Fruit fly (Drosophila melanogaster) whole organism, wandering third instar larva: Measurements from ENCODE around the gene Atx-1.

Experiments
- Abd-B ChIP-seq: fragments of >200 bp; optimal IDR thresholded peaks from 2 replicates; lab custom pipeline; 2017; ENCODE audit warnings: missing biosample characterization, missing genetic modification characterization
- CG32264 ChIP-seq: fragments of 200-800 bp; sonication (Bioruptor generic); optimal IDR thresholded peaks from 2 replicates; lab custom pipeline; 2016; ENCODE audit warnings: missing biosample characterization, missing genetic modification characterization
- CG9705 ChIP-seq: fragments of 200-800 bp; sonication (Bioruptor generic); optimal IDR thresholded peaks from 2 replicates; lab custom pipeline; 2018; ENCODE audit warnings: missing biosample characterization, mild to moderate bottlenecking, missing genetic modification characterization
- Dfd ChIP-seq: fragments of >200 bp; optimal IDR thresholded peaks from 2 replicates; lab custom pipeline; 2017; ENCODE audit warnings: missing biosample characterization, missing genetic modification characterization
- Dif ChIP-seq: fragments of 200-275, 200-300 bp; sonication (Bioruptor generic); optimal IDR thresholded peaks from 2 replicates; lab custom pipeline; 2018; ENCODE audit warnings: missing biosample characterization, missing genetic modification characterization; ENCODE audit not compliant: partially characterized antibody
- GATAd ChIP-seq: sonication (Bioruptor generic); optimal IDR thresholded peaks from 2 replicates; lab custom pipeline; 2016; ENCODE audit warnings: missing biosample characterization, missing genetic modification characterization
- HLH106 ChIP-seq: fragments of 200-800 bp; optimal IDR thresholded peaks from 3 replicates; lab custom pipeline; 2019; ENCODE audit warnings: missing biosample characterization, mild to moderate bottlenecking, missing genetic modification characterization, moderate library complexity
- Hnf4 ChIP-seq: fragments of 200-800 bp; sonication (Bioruptor generic); optimal IDR thresholded peaks from 2 replicates; lab custom pipeline; 2016; ENCODE audit warnings: missing biosample characterization, mild to moderate bottlenecking, missing genetic modification characterization
- Hr78 ChIP-seq: fragments of >200 bp; optimal IDR thresholded peaks from 2 replicates; lab custom pipeline; 2017; ENCODE audit warnings: missing biosample characterization, missing genetic modification characterization
- Hr83 ChIP-seq: fragments of 200-300 bp; sonication (Bioruptor generic); optimal IDR thresholded peaks from 2 replicates; lab custom pipeline; 2016; ENCODE audit warnings: missing biosample characterization, mild to moderate bottlenecking, missing genetic modification characterization, moderate library complexity; ENCODE audit not compliant: poor library complexity, severe bottlenecking
- Jra ChIP-seq: sonication (Bioruptor generic); optimal IDR thresholded peaks from 2 replicates; lab custom pipeline; 2016; ENCODE audit warnings: missing biosample characterization, missing genetic modification characterization
- Mio ChIP-seq: sonication (Bioruptor generic); optimal IDR thresholded peaks from 2 replicates; lab custom pipeline; 2016; ENCODE audit warnings: missing biosample characterization, missing genetic modification characterization
- Myc ChIP-seq: fragments of >200 bp; optimal IDR thresholded peaks from 2 replicates; lab custom pipeline; 2017
- N ChIP-seq: fragments of >200 bp; optimal IDR thresholded peaks from 2 replicates; lab custom pipeline; 2018; ENCODE audit warnings: missing biosample characterization, missing external identifiers, missing genetic modification characterization
- OdsH ChIP-seq: fragments of 200-800 bp; sonication (Bioruptor generic); optimal IDR thresholded peaks from 2 replicates; lab custom pipeline; 2016; ENCODE audit warnings: missing biosample characterization, mild to moderate bottlenecking, missing genetic modification characterization
- Rel ChIP-seq, 2 experiments: fragments of 200-800 bp; sonication (Bioruptor generic) in 1 of 2; optimal IDR thresholded peaks; 2 replicates in 1 of 2; 3 replicates in 1 of 2; lab custom pipeline; 2016 to 2019; ENCODE audit warnings: mild to moderate bottlenecking in 2 of 2, missing biosample characterization in 2 of 2, missing genetic modification characterization in 2 of 2, moderate library complexity in 1 of 2
- Sp1 ChIP-seq: fragments of 200-800 bp; sonication (Bioruptor generic); optimal IDR thresholded peaks from 3 replicates; lab custom pipeline; 2019; ENCODE audit warnings: missing biosample characterization, mild to moderate bottlenecking, missing genetic modification characterization, moderate library complexity
- Vsx2 ChIP-seq: fragments of 200-300, 225-300 bp; sonication (Bioruptor generic); optimal IDR thresholded peaks from 2 replicates; lab custom pipeline; 2018; ENCODE audit warnings: missing biosample characterization, missing genetic modification characterization; ENCODE audit not compliant: partially characterized antibody
- br ChIP-seq: fragments of 200-800 bp; sonication (Bioruptor generic); optimal IDR thresholded peaks from 2 replicates; lab custom pipeline; 2016; ENCODE audit warnings: missing biosample characterization, missing genetic modification characterization
- brk ChIP-seq: fragments of 200-800 bp; sonication (Bioruptor generic); optimal IDR thresholded peaks from 2 replicates; lab custom pipeline; 2016; ENCODE audit warnings: missing biosample characterization, mild to moderate bottlenecking, missing genetic modification characterization
- dmrt93B ChIP-seq: fragments of 200-800 bp; sonication (Bioruptor generic); optimal IDR thresholded peaks from 2 replicates; lab custom pipeline; 2018; ENCODE audit warnings: missing biosample characterization, mild to moderate bottlenecking, missing genetic modification characterization
- dsf ChIP-seq: sonication (Bioruptor generic); optimal IDR thresholded peaks from 2 replicates; lab custom pipeline; 2016; ENCODE audit warnings: missing biosample characterization, missing genetic modification characterization, borderline replicate concordance
- ey ChIP-seq: fragments of 200-800 bp; sonication (Bioruptor generic); optimal IDR thresholded peaks from 2 replicates; lab custom pipeline; 2016; ENCODE audit warnings: missing biosample characterization, missing genetic modification characterization
- foxo ChIP-seq, 2 experiments: fragments of 200-800 bp; sonication (Bioruptor generic); optimal IDR thresholded peaks; 2 replicates in 1 of 2; 3 replicates in 1 of 2; lab custom pipeline; 2016 to 2017; ENCODE audit warnings: missing biosample characterization in 2 of 2, missing genetic modification characterization in 2 of 2
- fru ChIP-seq: fragments of 200-800 bp; sonication (Bioruptor generic); optimal IDR thresholded peaks from 3 replicates; lab custom pipeline; 2016; ENCODE audit warnings: missing biosample characterization, mild to moderate bottlenecking, missing genetic modification characterization
- h ChIP-seq: fragments of 200-800 bp; sonication (Bioruptor generic); optimal IDR thresholded peaks from 3 replicates; lab custom pipeline; 2016; ENCODE audit warnings: missing biosample characterization, mild to moderate bottlenecking, missing genetic modification characterization
- jim ChIP-seq: fragments of 175-275, 200-325 bp; sonication (Bioruptor generic); optimal IDR thresholded peaks from 2 replicates; lab custom pipeline; 2016; ENCODE audit warnings: missing biosample characterization, mild to moderate bottlenecking, missing genetic modification characterization
- lola ChIP-seq: fragments of >200 bp; optimal IDR thresholded peaks from 2 replicates; lab custom pipeline; 2017; ENCODE audit warnings: missing biosample characterization, missing genetic modification characterization
- pan ChIP-seq: fragments of >200 bp; optimal IDR thresholded peaks from 2 replicates; lab custom pipeline; 2017
- psq ChIP-seq: fragments of 200-800 bp; sonication (Bioruptor generic); optimal IDR thresholded peaks from 3 replicates; lab custom pipeline; 2017; ENCODE audit warnings: missing biosample characterization, mild to moderate bottlenecking, missing genetic modification characterization, moderate library complexity
- rgr ChIP-seq: fragments of 200-800 bp; sonication (Bioruptor generic); optimal IDR thresholded peaks from 3 replicates; lab custom pipeline; 2016; ENCODE audit warnings: missing biosample characterization, mild to moderate bottlenecking, missing genetic modification characterization
- sage ChIP-seq: fragments of 200-800 bp; sonication (Bioruptor generic); optimal IDR thresholded peaks from 2 replicates; lab custom pipeline; 2016; ENCODE audit warnings: missing biosample characterization, mild to moderate bottlenecking, missing genetic modification characterization
- sv ChIP-seq: fragments of 200-800 bp; sonication (Bioruptor generic); optimal IDR thresholded peaks from 3 replicates; lab custom pipeline; 2016; ENCODE audit warnings: missing biosample characterization, missing genetic modification characterization
- tai ChIP-seq: sonication (Bioruptor generic); optimal IDR thresholded peaks from 2 replicates; lab custom pipeline; 2016; ENCODE audit warnings: missing biosample characterization, missing genetic modification characterization
- usp ChIP-seq: fragments of >200 bp; optimal IDR thresholded peaks from 2 replicates; lab custom pipeline; 2017; ENCODE audit warnings: missing biosample characterization, missing genetic modification characterization
- woc ChIP-seq: sonication (Bioruptor generic); optimal IDR thresholded peaks from 2 replicates; lab custom pipeline; 2016; ENCODE audit warnings: missing biosample characterization, mild to moderate bottlenecking, missing genetic modification characterization

Gene Atx-1

DNA sequence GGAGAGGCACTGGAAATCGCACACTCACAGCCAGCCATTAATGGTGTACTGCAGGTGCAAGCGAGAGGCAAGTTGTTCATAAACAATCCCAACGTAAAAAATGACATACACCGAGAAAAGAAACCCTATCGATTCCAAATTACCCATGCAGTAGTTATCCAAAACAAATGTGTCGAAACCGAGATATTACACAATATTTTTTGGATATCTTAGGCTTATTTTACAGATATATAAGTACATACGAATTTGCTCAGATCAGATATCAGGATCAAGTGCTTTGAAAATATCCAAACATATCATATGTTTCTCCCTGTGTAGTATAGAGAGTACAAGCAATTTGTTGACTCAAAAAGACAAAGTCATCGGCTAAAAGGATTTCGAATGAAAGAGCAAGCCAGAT is 45.6 kb upstream of the Atx-1 start:
- TF ChIP-seq Hnf4 (peak; percentile 60), h (GFP tag; lab: Kevin White, UChicago) (peak; percentile 88), rgr (GFP tag; lab: Kevin White, UChicago) (peak; percentile 82), Hr78 (GFP tag; lab: Kevin White, UChicago) (no peak), ey (GFP tag; lab: Kevin White, UChicago) (peak; percentile 88), psq (peak; percentile 70), tai (GFP tag; lab: Kevin White, UChicago) (no peak), HLH106 (tag; lab: Kevin White, UChicago) (peak; percentile 87), dmrt93B (GFP tag; lab: Kevin White, UChicago) (peak; percentile 73), Abd-B (GFP tag; lab: Kevin White, UChicago) (no peak), Dfd (GFP tag; lab: Kevin White, UChicago) (no peak), sv (GFP tag; lab: Kevin White, UChicago) (no peak), Jra (GFP tag; lab: Kevin White, UChicago) (peak; percentile 3), Dif (GFP tag; lab: Kevin White, UChicago) (peak; percentile 1), N (GFP tag; lab: Kevin White, UChicago) (no peak), GATAd (GFP tag; lab: Kevin White, UChicago) (no peak), foxo (GFP tag; optimal IDR thresholded peaks at IDR 0.05; lab: Kevin White, UChicago) (peak in 1 of 2 experiments; percentile 87), usp (GFP tag; lab: Kevin White, UChicago) (no peak), CG32264 (peak; percentile 62), Myc (lab: Kevin White, UChicago) (no peak), fru (GFP tag; lab: Kevin White, UChicago) (peak; percentile 90), Rel (GFP tag; optimal IDR thresholded peaks at IDR 0.05; lab: Kevin White, UChicago) (no peak), Rel (tag; optimal IDR thresholded peaks at IDR 0.05; lab: Kevin White, UChicago) (peak; percentile 28), brk (GFP tag; lab: Kevin White, UChicago) (peak; percentile 66), CG9705 (peak; percentile 70), woc (GFP tag; lab: Kevin White, UChicago) (peak; percentile 78), sage (GFP tag; lab: Kevin White, UChicago) (peak; percentile 69), br (GFP tag; lab: Kevin White, UChicago) (peak; percentile 87), OdsH (peak; percentile 83), Sp1 (GFP tag; lab: Kevin White, UChicago) (peak; percentile 87), dsf (no peak), pan (lab: Kevin White, UChicago) (no peak)

DNA sequence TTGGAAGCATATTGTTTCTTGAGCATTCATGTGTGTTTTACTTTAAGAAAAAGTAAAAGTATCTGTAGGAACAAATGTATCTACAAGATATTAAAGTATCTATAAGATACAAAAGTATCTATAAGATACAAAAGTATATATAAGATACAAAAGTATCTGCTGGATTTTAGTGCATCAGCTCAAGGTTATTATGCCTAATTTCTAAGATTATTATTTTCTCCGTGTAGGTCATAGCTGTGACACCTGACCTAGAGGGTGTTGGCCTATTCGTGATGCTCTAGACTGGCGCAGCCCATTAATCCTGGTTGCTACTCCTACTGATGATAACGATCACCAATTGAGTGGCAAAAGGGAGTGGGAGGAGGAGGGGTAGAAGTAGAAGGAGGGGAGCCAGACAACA is 44.9 kb upstream of the Atx-1 start:
- TF ChIP-seq Myc (lab: Kevin White, UChicago) (no peak), fru (GFP tag; lab: Kevin White, UChicago) (no peak), woc (GFP tag; lab: Kevin White, UChicago) (peak; percentile 25), brk (GFP tag; lab: Kevin White, UChicago) (no peak), Dfd (GFP tag; lab: Kevin White, UChicago) (no peak), h (GFP tag; lab: Kevin White, UChicago) (peak; percentile 9), Dif (GFP tag; lab: Kevin White, UChicago) (no peak)

DNA sequence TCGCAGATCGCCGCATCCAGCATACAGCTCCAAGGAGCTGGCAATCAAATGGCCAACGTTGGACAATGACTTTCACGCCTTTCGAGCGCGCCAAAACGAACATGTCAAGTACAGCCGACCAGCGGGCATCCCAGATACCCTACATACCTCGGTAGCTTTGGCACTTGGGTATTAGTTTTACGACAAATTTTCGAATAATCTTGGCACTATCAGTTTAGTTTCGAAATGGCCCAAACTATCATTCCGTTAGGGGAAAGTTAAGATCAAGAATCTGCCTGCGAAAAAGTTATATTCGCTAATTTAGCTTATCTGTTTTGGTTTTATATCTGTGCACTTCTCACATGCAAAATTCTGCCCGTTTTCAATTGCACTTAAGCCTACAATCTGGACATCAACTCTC is 44.2 kb upstream of the Atx-1 start:
- TF ChIP-seq Abd-B (GFP tag; lab: Kevin White, UChicago) (no peak), Dfd (GFP tag; lab: Kevin White, UChicago) (no peak), Dif (GFP tag; lab: Kevin White, UChicago) (no peak), woc (GFP tag; lab: Kevin White, UChicago) (no peak), pan (lab: Kevin White, UChicago) (no peak), jim (GFP tag; lab: Kevin White, UChicago) (no peak), Jra (GFP tag; lab: Kevin White, UChicago) (no peak), foxo (GFP tag; optimal IDR thresholded peaks at IDR 0.05; lab: Kevin White, UChicago) (peak in 1 of 2 experiments; percentile 4), ey (GFP tag; lab: Kevin White, UChicago) (peak; percentile 21), sv (GFP tag; lab: Kevin White, UChicago) (no peak)

DNA sequence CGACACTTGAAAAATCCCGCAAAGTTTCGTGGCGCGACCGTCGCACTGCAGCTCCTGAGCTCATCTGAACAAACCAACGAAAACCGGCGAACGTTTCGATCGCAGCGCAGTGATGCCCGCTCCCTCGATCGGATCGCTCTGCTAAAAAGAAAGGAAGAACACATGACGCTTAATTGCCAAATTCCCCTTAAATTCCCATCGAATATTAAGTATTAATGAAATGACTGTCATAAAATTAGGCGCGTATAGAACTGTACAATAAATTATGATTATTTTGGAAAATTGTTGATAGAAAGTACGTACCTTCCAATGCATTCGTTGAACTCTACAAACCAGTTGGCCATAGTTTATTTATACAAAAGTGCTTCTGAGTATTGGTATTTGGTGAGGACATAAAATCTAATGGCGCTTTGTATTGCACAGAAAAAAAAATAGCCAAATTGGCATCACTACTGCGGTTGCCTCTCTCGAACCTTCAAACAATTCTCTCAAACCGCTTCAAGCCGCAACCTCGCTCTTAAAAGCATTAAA is 43.3 kb upstream of the Atx-1 start, which contains the start of gene shf:
shf (minus strand) TSS at position 51 of the 531 bp plus-strand sequence.
- TF ChIP-seq N (GFP tag; lab: Kevin White, UChicago) (no peak), brk (GFP tag; lab: Kevin White, UChicago) (no peak), Myc (lab: Kevin White, UChicago) (peak; percentile 94), Dfd (GFP tag; lab: Kevin White, UChicago) (no peak), sv (GFP tag; lab: Kevin White, UChicago) (no peak), OdsH (peak; percentile 8), ey (GFP tag; lab: Kevin White, UChicago) (peak; percentile 29), dmrt93B (GFP tag; lab: Kevin White, UChicago) (no peak), tai (GFP tag; lab: Kevin White, UChicago) (no peak), Hr83 (GFP tag; lab: Kevin White, UChicago) (no peak), Rel (GFP tag; optimal IDR thresholded peaks at IDR 0.05; lab: Kevin White, UChicago) (no peak), Rel (tag; optimal IDR thresholded peaks at IDR 0.05; lab: Kevin White, UChicago) (peak; percentile 87), usp (GFP tag; lab: Kevin White, UChicago) (no peak), Jra (GFP tag; lab: Kevin White, UChicago) (no peak), br (GFP tag; lab: Kevin White, UChicago) (no peak), Abd-B (GFP tag; lab: Kevin White, UChicago) (no peak), fru (GFP tag; lab: Kevin White, UChicago) (no peak), sage (GFP tag; lab: Kevin White, UChicago) (no peak), woc (GFP tag; lab: Kevin White, UChicago) (peak; percentile 79), Mio (GFP tag; lab: Kevin White, UChicago) (no peak), jim (GFP tag; lab: Kevin White, UChicago) (no peak), pan (lab: Kevin White, UChicago) (no peak), lola (no peak), GATAd (GFP tag; lab: Kevin White, UChicago) (no peak), psq (no peak), h (GFP tag; lab: Kevin White, UChicago) (no peak), Hnf4 (no peak), CG9705 (no peak), dsf (no peak), Vsx2 (GFP tag; lab: Kevin White, UChicago) (no peak), Dif (GFP tag; lab: Kevin White, UChicago) (no peak), rgr (GFP tag; lab: Kevin White, UChicago) (peak; percentile 5)
